Worm (Caenorhabditis elegans): ENCODE results near the gene C14E2.1.

Gene C14E2.1

ce11 chrX:1837703-1838102, 11.4 kb downstream of the C14E2.1 start:
- TF ChIP-seq him-1 (tag; optimal IDR thresholded peaks at IDR 0.05) (peak; percentile 45), W03F9.2 (tag; optimal IDR thresholded peaks at IDR 0.05) (no peak), dao-5 (tag; optimal IDR thresholded peaks at IDR 0.05) (peak; percentile 58)

DNA sequence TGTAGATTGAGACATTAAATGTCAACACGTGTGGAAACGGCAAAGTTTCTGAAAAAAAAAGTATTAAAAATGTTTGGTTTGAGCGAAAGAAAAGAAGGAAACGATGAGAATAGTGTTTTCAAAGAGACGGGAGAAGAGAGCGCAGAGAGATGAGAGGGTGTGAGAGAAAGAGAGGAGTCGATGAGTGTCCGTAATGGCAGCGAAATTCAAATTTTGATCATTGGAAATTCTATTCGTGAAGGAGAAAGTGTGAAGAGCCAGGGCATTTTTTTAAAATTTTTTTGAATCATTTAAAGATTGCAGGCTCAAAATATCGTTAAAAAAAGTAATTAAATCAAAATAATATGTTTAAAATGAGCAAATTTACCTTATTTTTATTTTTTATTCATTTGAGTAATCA, 19.2 kb downstream of the C14E2.1 start, which contains the start of gene T26C11.4:
Gene T26C11.4, minus strand, starts transcription at position 54 of the 400 bp plus-strand sequence.
- no peak for TF ChIP-seq dao-5 (tag; optimal IDR thresholded peaks at IDR 0.05)
- no peak for TF ChIP-seq W03F9.2 (tag; optimal IDR thresholded peaks at IDR 0.05)
- TF ChIP-seq him-1 (tag; optimal IDR thresholded peaks at IDR 0.05), result no peak

DNA sequence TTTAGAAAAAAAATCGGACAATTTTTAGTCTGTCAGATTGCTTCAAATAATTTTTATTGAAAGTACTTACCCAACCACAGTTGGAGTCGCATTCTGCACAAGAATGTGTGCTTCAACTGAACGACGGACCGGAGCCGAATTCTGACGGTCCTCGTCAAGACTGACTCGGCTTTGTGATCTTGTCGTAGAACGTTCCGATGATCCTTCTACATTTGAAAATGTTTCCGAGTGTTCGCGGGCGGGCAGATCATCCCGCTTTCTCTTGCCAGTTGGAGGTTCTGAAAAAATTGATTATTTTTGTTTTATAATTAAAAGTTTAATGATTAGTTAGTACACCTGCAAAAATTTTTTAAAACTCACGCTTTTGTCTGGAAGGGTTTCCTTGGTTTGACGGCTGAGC, 21.4 kb downstream of the C14E2.1 start:
- TF ChIP-seq W03F9.2 (tag; optimal IDR thresholded peaks at IDR 0.05), result no peak
- no peak for TF ChIP-seq him-1 (tag; optimal IDR thresholded peaks at IDR 0.05)
- TF ChIP-seq dao-5 (tag; optimal IDR thresholded peaks at IDR 0.05), result no peak

ce11 chrX:1848575-1848974, 22.3 kb downstream of the C14E2.1 start, which contains the start of gene ceh-41:
Gene ceh-41, minus strand, starts transcription at chrX:1848675.
- no peak for TF ChIP-seq W03F9.2 (tag; optimal IDR thresholded peaks at IDR 0.05)
- TF ChIP-seq him-1 (tag; optimal IDR thresholded peaks at IDR 0.05), result no peak
- TF ChIP-seq dao-5 (tag; optimal IDR thresholded peaks at IDR 0.05), result no peak

DNA sequence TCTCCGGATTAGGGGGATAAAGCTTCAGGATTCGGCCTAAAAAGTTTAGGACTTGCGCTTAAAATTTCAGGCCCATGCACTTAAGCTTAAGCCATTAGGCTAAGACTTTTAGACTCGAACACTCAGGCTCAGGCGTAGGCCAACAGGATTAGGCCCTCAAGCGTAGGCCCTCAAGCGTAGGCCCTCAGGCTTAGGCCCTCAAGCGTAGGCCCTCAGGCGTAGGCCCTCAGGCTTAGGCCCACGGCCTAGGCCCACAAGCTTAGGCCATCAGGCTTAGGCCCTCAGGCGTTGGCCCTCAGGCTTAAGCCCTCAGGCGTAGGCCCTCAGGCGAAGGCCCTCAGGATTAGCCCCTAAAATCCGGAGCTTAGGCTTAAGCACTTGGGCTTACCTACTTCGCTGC, 24.3 kb downstream of the C14E2.1 start:
- TF ChIP-seq dao-5 (tag; optimal IDR thresholded peaks at IDR 0.05) (no peak), W03F9.2 (tag; optimal IDR thresholded peaks at IDR 0.05) (no peak), him-1 (tag; optimal IDR thresholded peaks at IDR 0.05) (no peak)

DNA sequence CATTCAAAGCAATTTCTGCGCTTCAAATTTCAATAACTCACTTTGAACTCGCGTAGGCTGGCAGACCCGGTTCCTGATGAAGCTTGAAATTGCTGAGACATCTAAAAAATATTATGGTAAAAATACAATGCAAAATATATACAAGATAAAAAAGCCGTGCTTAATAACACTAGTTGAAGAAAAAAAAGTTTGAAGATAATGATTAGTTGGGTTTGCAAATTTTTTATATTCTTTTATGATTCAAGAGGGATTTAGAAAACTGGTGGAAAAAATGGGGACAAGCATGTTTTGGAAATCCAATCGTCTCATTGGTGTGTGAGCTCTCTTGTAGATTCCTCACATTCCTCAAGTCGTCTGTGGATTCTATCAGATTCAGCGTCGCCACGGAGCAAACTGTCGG, 26.4 kb downstream of the C14E2.1 start, which contains the start of gene ceh-21:
Gene ceh-21, minus strand, starts transcription at position 101 of the 400 bp plus-strand sequence.
- TF ChIP-seq W03F9.2 (tag; optimal IDR thresholded peaks at IDR 0.05) (no peak), him-1 (tag; optimal IDR thresholded peaks at IDR 0.05) (no peak), dao-5 (tag; optimal IDR thresholded peaks at IDR 0.05) (no peak)

DNA sequence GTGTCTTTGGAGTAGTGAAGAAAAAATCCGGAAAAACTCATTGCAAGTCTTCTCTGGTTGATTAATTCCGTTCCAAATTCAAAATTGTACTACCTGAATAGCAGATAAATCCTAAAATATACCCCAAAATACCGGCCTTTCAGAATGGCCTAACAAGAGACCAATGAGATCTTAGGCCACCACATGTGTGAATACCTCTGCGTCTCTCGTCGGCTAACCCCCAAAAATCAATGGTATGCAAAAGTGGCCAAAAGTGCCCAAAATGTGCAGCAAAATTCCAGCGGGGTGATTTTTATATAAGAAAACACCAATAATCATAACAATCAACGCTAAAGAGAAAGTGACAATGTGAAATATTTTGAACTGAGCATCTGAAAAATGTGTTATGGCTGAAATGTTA, 27.3 kb downstream of the C14E2.1 start, which contains the start of gene T26C11.9:
Gene T26C11.9, minus strand, starts transcription at position 254 of the 400 bp plus-strand sequence.
- no peak for TF ChIP-seq dao-5 (tag; optimal IDR thresholded peaks at IDR 0.05)
- no peak for TF ChIP-seq him-1 (tag; optimal IDR thresholded peaks at IDR 0.05)
- TF ChIP-seq W03F9.2 (tag; optimal IDR thresholded peaks at IDR 0.05), result no peak

- TF ChIP-seq dao-5 (tag; optimal IDR thresholded peaks at IDR 0.05), result no peak
These were observed 29.9 kb downstream of the C14E2.1 start, which contains the start of gene ceh-39 for ce11 chrX:1856160-1856559. Gene ceh-39, minus strand, starts transcription at chrX:1856172.

DNA sequence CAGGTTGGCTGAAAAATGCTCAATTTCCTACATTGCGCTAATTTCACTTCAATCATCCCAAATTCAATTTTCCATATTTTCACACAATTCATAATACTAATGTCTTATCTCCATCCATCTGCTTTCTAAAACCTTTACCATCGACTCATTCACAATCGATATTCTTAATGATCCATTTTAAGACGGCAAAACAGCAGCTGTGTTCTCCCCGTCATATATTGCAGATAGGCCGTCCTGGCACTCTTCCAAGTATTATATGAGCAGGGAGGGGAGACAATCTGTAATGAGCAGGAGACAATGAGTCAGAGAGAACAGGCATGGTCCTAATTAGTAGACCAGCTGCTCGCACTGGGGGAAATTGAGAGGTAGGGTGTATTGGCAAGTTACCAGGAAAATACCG, 31.5 kb downstream of the C14E2.1 start:
- TF ChIP-seq him-1 (tag; optimal IDR thresholded peaks at IDR 0.05) (no peak), dao-5 (tag; optimal IDR thresholded peaks at IDR 0.05) (no peak), W03F9.2 (tag; optimal IDR thresholded peaks at IDR 0.05) (no peak)

DNA sequence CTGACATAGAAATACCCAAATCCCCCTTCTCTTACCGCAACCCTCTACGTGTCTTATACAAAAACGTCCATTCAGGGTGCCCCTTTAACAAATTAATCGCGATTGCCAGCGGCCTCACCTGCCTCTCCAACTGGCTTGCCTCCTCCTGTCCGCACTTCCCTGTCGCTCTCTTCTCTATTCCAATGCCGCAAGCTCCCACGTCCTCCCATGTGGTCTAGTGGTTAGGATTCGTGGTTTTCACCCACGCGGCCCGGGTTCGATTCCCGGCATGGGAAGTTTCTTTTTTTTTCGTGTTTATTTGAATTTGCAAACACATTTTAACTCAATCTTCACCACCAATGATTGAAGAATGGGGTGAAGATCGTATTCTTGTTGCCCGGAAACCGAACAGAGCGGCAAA, 32.4 kb downstream of the C14E2.1 start:
- TF ChIP-seq W03F9.2 (tag; optimal IDR thresholded peaks at IDR 0.05), result no peak
- peak; percentile 8 for TF ChIP-seq dao-5 (tag; optimal IDR thresholded peaks at IDR 0.05)
- no peak for TF ChIP-seq him-1 (tag; optimal IDR thresholded peaks at IDR 0.05)

DNA sequence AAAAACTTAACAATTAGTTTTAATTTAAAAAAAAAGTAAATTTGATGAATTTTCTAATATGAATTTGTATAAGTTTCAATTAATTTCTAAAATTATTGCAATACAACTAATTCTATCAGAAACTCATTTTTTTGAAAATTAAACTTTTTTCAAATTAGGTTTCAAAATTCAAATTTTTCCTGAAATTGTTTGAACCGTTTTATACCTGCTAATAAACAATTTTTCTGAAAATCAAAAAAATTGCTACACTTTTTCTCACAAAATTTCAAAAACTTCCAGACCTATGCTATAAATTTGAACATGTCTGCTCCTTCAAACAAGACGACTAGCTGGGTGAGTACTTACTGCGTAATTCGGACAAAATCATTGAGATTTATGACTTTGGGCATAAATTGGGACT, 34.2 kb downstream of the C14E2.1 start, which contains the start of gene T26C11.8:
Gene T26C11.8, plus strand, starts transcription at position 301 of the 400 bp plus-strand sequence.
- TF ChIP-seq him-1 (tag; optimal IDR thresholded peaks at IDR 0.05) (no peak), W03F9.2 (tag; optimal IDR thresholded peaks at IDR 0.05) (no peak), dao-5 (tag; optimal IDR thresholded peaks at IDR 0.05) (no peak)

ce11 chrX:1864946-1865345, 38.7 kb downstream of the C14E2.1 start, which contains the start of gene tbx-41:
Gene tbx-41, plus strand, starts transcription at chrX:1865246.
- no peak for TF ChIP-seq him-1 (tag; optimal IDR thresholded peaks at IDR 0.05)
- TF ChIP-seq W03F9.2 (tag; optimal IDR thresholded peaks at IDR 0.05), result no peak

DNA sequence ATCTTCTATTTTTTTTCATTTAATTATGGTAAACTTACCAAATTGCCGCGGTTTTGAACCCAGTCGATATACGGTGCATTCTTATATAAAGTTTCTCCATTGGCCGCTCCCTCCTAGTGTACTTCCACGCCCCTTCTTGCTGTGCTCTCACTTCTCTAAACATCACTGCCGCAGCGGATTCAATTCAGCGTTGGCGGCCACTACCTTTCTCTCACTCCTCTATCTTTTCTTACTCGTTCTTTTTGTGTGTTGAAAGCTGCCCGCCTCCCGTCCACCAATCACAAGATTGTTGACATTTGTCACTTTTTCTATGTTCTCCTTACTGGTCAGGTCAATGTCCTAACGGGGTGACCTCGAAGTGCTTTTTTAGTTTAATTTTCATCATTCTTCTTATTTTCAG, 44.7 kb downstream of the C14E2.1 start:
- TF ChIP-seq him-1 (tag; optimal IDR thresholded peaks at IDR 0.05), result no peak
- no peak for TF ChIP-seq dao-5 (tag; optimal IDR thresholded peaks at IDR 0.05)
- TF ChIP-seq W03F9.2 (tag; optimal IDR thresholded peaks at IDR 0.05), result no peak

Measured in whole organism, L4/young adult.